Fruit fly (Drosophila melanogaster): Measurements from ENCODE around the gene RNaseX25.

Gene RNaseX25

dm6 chr3L:7940558-7941238, 29.7 kb upstream of the RNaseX25 start (continued):
- TF ChIP-seq shn (GFP tag; optimal IDR thresholded peaks at IDR 0.05) (no peak), cwo (GFP tag; optimal IDR thresholded peaks at IDR 0.05) (peak; percentile 34), CG2875 (GFP tag; optimal IDR thresholded peaks at IDR 0.05) (no peak), CG14441 (GFP tag; IDR thresholded peaks at IDR 0.05) (no peak), Fer3 (tag; optimal IDR thresholded peaks at IDR 0.05) (no peak), esg (GFP tag; conservative IDR thresholded peaks at IDR 0.05) (no peak), Vsx1 (GFP tag; optimal IDR thresholded peaks at IDR 0.05) (peak; percentile 19), Hr39 (optimal IDR thresholded peaks at IDR 0.05) (no peak), mirr (GFP tag; optimal IDR thresholded peaks at IDR 0.05) (peak; percentile 12), B-H2 (GFP tag; optimal IDR thresholded peaks at IDR 0.05) (no peak), CG10321 (GFP tag; IDR thresholded peaks at IDR 0.05) (no peak), Ets65A (GFP tag) (no peak), CG2129 (GFP tag; IDR thresholded peaks at IDR 0.05; ENCODE audit: partially characterized antibody) (no peak), slou (GFP tag; optimal IDR thresholded peaks at IDR 0.05) (no peak), CG18599 (GFP tag; optimal IDR thresholded peaks at IDR 0.05) (peak; percentile 19), CG34376 (GFP tag; optimal IDR thresholded peaks at IDR 0.05) (peak; percentile 91), Aef1 (GFP tag; IDR thresholded peaks at IDR 0.05) (no peak), disco-r (GFP tag; optimal IDR thresholded peaks at IDR 0.05) (no peak), org-1 (GFP tag; optimal IDR thresholded peaks at IDR 0.05) (no peak), MTF-1 (GFP tag; optimal IDR thresholded peaks at IDR 0.05; ENCODE audit: borderline replicate concordance) (no peak), CG18619 (GFP tag; optimal IDR thresholded peaks at IDR 0.05) (no peak), kni (GFP tag; optimal IDR thresholded peaks at IDR 0.05) (no peak), CG17568 (GFP tag; optimal IDR thresholded peaks at IDR 0.05) (no peak), sug (tag; optimal IDR thresholded peaks at IDR 0.05) (peak; percentile 81), cg (GFP tag; optimal IDR thresholded peaks at IDR 0.05) (no peak), PHDP (tag; optimal IDR thresholded peaks at IDR 0.05) (no peak), run (tag; optimal IDR thresholded peaks at IDR 0.05) (no peak), onecut (GFP tag; IDR thresholded peaks at IDR 0.05) (no peak), peb (GFP tag; IDR thresholded peaks at IDR 0.05) (no peak), Doc2 (GFP tag; IDR thresholded peaks at IDR 0.05) (no peak), CG10565 (GFP tag; optimal IDR thresholded peaks at IDR 0.05) (no peak), Asciz (GFP tag; optimal IDR thresholded peaks at IDR 0.05) (no peak), CG4328 (GFP tag; optimal IDR thresholded peaks at IDR 0.05) (no peak), grn (GFP tag; optimal IDR thresholded peaks at IDR 0.05) (peak; percentile 67), insv (GFP tag; optimal IDR thresholded peaks at IDR 0.05) (no peak), lab (GFP tag; optimal IDR thresholded peaks at IDR 0.05) (peak; percentile 1), E2f2 (GFP tag; IDR thresholded peaks at IDR 0.05) (no peak), CG16863 (GFP tag; optimal IDR thresholded peaks at IDR 0.05) (no peak), CG2202 (tag; optimal IDR thresholded peaks at IDR 0.05) (no peak), hkb (optimal IDR thresholded peaks at IDR 0.05) (no peak), hkb (GFP tag; IDR thresholded peaks at IDR 0.05) (no peak), Trl (optimal IDR thresholded peaks at IDR 0.05) (no peak), Trl (GFP tag; optimal IDR thresholded peaks at IDR 0.05) (no peak), unpg (GFP tag; optimal IDR thresholded peaks at IDR 0.05) (no peak), YL-1 (GFP tag; optimal IDR thresholded peaks at IDR 0.05) (no peak), Dll (GFP tag; IDR thresholded peaks at IDR 0.05; ENCODE audit: partially characterized antibody) (no peak), ab (GFP tag; optimal IDR thresholded peaks at IDR 0.05) (no peak), grau (tag; optimal IDR thresholded peaks at IDR 0.05) (no peak), danr (GFP tag; IDR thresholded peaks at IDR 0.05) (no peak), sob (GFP tag; IDR thresholded peaks at IDR 0.05) (no peak), CG1024 (GFP tag; IDR thresholded peaks at IDR 0.05) (no peak)

Data from whole organism, embryonic.